Worm (Caenorhabditis elegans) whole organism, midembryonic: ENCODE results near the gene F43C11.1.

ENCODE experiments used
- T22C8.4 ChIP-seq: fragments of 200-800 bp; sonication (Bioruptor generic); IDR thresholded peaks from 2 replicates; pipeline ENCODE4 v1.3.6; 2022; ENCODE audit warnings: missing genetic modification characterization, missing compliant biosample characterization
- cog-1 ChIP-seq: sonication (generic microtip); optimal IDR thresholded peaks from 2 replicates; lab custom pipeline; 2016; ENCODE audit warnings: missing genetic modification characterization, missing compliant biosample characterization
- flt-1 ChIP-seq: fragments of 200-800 bp; sonication (Bioruptor generic); IDR thresholded peaks from 2 replicates; pipeline ENCODE4 v1.3.6; 2022; ENCODE audit warnings: missing genetic modification characterization, missing compliant biosample characterization
- ref-1 ChIP-seq: fragments of 200-800 bp; sonication (Bioruptor generic); conservative IDR thresholded peaks from 2 replicates; pipeline ENCODE4 v1.3.6; 2022; ENCODE audit warnings: missing genetic modification reagents, missing genetic modification characterization, missing compliant biosample characterization
- ztf-23 ChIP-seq: fragments of 200-800 bp; sonication (Bioruptor generic); IDR thresholded peaks from 2 replicates; pipeline ENCODE4 v1.3.6; 2022; ENCODE audit warnings: missing genetic modification reagents, missing genetic modification characterization, missing compliant biosample characterization
- ztf-29 ChIP-seq: fragments of 200-800 bp; sonication (Bioruptor generic); IDR thresholded peaks from 2 replicates; pipeline ENCODE4 v1.3.6; 2022; ENCODE audit warnings: missing genetic modification reagents, missing genetic modification characterization, missing compliant biosample characterization

ce11 chrII:2330462-2330861 is 26.4 kb upstream of the F43C11.1 start:
- TF ChIP-seq T22C8.4 (no peak), flt-1 (GFP tag; lab: Robert Waterston, UW) (peak; percentile 63), cog-1 (tag; lab: Kevin White, UChicago) (no peak), ref-1 (GFP tag; lab: Robert Waterston, UW) (no peak), ztf-29 (GFP tag; lab: Robert Waterston, UW) (no peak), ztf-23 (no peak)
